Fruit fly (Drosophila melanogaster) whole organism, embryonic: ENCODE data around the gene CG12659.
A peak's percentile ranks its signal among the peaks of the same experiment; 100 is the strongest.

Experiments used
- Bteb2 ChIP-seq: fragments of 200-800 bp; sonication (Bioruptor generic); optimal IDR thresholded peaks from 2 replicates; lab custom pipeline; 2016; ENCODE audit warnings: missing biosample characterization, missing genetic modification characterization
- CG10274 ChIP-seq: fragments of 200-800 bp; sonication (Bioruptor generic); optimal IDR thresholded peaks from 3 replicates; lab custom pipeline; 2017; ENCODE audit warnings: missing biosample characterization, mild to moderate bottlenecking, missing genetic modification characterization
- CG10321 ChIP-seq: fragments of 200-800 bp; sonication (Bioruptor generic); IDR thresholded peaks from 2 replicates; pipeline ENCODE4 v1.3.6; 2022; ENCODE audit warnings: missing biosample characterization, missing genetic modification characterization
- CG10979 ChIP-seq: fragments of 200-800 bp; sonication (Bioruptor generic); optimal IDR thresholded peaks from 2 replicates; lab custom pipeline; 2018; ENCODE audit warnings: missing biosample characterization, mild to moderate bottlenecking, missing genetic modification characterization, moderate library complexity
- CG11456 ChIP-seq: fragments of 200-800 bp; sonication (Bioruptor generic); IDR thresholded peaks from 3 replicates; pipeline ENCODE4 v1.3.6; 2022; ENCODE audit warnings: missing biosample characterization, missing genetic modification characterization
- CG11504 ChIP-seq: fragments of 200-800 bp; sonication (Bioruptor generic); optimal IDR thresholded peaks from 3 replicates; lab custom pipeline; 2019; ENCODE audit warnings: missing biosample characterization, mild to moderate bottlenecking, missing genetic modification characterization, moderate library complexity
- CG14710 ChIP-seq: fragments of 200-800 bp; sonication (Bioruptor generic); optimal IDR thresholded peaks from 3 replicates; lab custom pipeline; 2019; ENCODE audit warnings: missing biosample characterization, mild to moderate bottlenecking, missing genetic modification characterization, moderate library complexity
- CG15479 ChIP-seq: fragments of 200-800 bp; sonication (Bioruptor generic); optimal IDR thresholded peaks from 3 replicates; lab custom pipeline; 2019; ENCODE audit warnings: missing biosample characterization, mild to moderate bottlenecking, missing genetic modification characterization, moderate library complexity
- CG15514 ChIP-seq: fragments of 200-800 bp; sonication (Bioruptor generic); optimal IDR thresholded peaks from 3 replicates; lab custom pipeline; 2017; ENCODE audit warnings: missing biosample characterization, missing genetic modification characterization, mild to moderate bottlenecking, moderate library complexity, missing genetic modification reagents
- CG16813 ChIP-seq: fragments of 200-800 bp; sonication (Bioruptor generic); IDR thresholded peaks from 3 replicates; pipeline ENCODE4 v1.3.6; 2022; ENCODE audit warnings: missing biosample characterization, missing genetic modification characterization; ENCODE audit not compliant: partially characterized antibody
- CG16863 ChIP-seq: fragments of 200-800 bp; sonication (Bioruptor generic); optimal IDR thresholded peaks from 3 replicates; lab custom pipeline; 2016; ENCODE audit warnings: missing biosample characterization, missing genetic modification characterization
- CG17361 ChIP-seq: fragments of 200-800 bp; sonication (Bioruptor generic); IDR thresholded peaks from 3 replicates; pipeline ENCODE4 v1.3.6; 2022; ENCODE audit warnings: missing biosample characterization, missing genetic modification characterization
- CG17802 ChIP-seq: fragments of 200-800 bp; sonication (Bioruptor generic); optimal IDR thresholded peaks from 2 replicates; lab custom pipeline; 2018; ENCODE audit warnings: missing biosample characterization, mild to moderate bottlenecking, missing genetic modification characterization, moderate library complexity
- CG18262 ChIP-seq: fragments of 200-800 bp; optimal IDR thresholded peaks from 3 replicates; lab custom pipeline; 2019; ENCODE audit warnings: missing biosample characterization, mild to moderate bottlenecking, missing genetic modification characterization, moderate library complexity
- CG2712 ChIP-seq: fragments of 200-800 bp; optimal IDR thresholded peaks from 3 replicates; lab custom pipeline; 2019; ENCODE audit warnings: missing biosample characterization, mild to moderate bottlenecking, missing genetic modification characterization, moderate library complexity
- CG4617 ChIP-seq: fragments of 200-800 bp; sonication (Bioruptor generic); optimal IDR thresholded peaks from 3 replicates; lab custom pipeline; 2016; ENCODE audit warnings: missing biosample characterization, missing genetic modification characterization, borderline replicate concordance
- CG6654 ChIP-seq: fragments of 200-800 bp; sonication (Bioruptor generic); optimal IDR thresholded peaks from 2 replicates; lab custom pipeline; 2017; ENCODE audit warnings: missing biosample characterization, mild to moderate bottlenecking, missing genetic modification characterization
- CG6854 ChIP-seq: fragments of 200-800 bp; sonication (Bioruptor generic); optimal IDR thresholded peaks from 3 replicates; lab custom pipeline; 2017; ENCODE audit warnings: missing biosample characterization, mild to moderate bottlenecking, missing genetic modification characterization
- CG8089 ChIP-seq: fragments of 200-800 bp; sonication (Bioruptor generic); optimal IDR thresholded peaks from 3 replicates; lab custom pipeline; 2016; ENCODE audit warnings: missing biosample characterization, missing genetic modification characterization
- D19A ChIP-seq: fragments of 200-800 bp; optimal IDR thresholded peaks from 3 replicates; lab custom pipeline; 2019; ENCODE audit warnings: missing biosample characterization, mild to moderate bottlenecking, missing genetic modification characterization, moderate library complexity
- Fer2 ChIP-seq: fragments of 200-800 bp; sonication (Bioruptor generic); optimal IDR thresholded peaks from 2 replicates; lab custom pipeline; 2018; ENCODE audit warnings: missing biosample characterization, mild to moderate bottlenecking, missing genetic modification characterization, moderate library complexity
- Hr39 ChIP-seq: fragments of >200 bp; optimal IDR thresholded peaks from 2 replicates; lab custom pipeline; 2017
- Lhr ChIP-seq: fragments of 200-800 bp; sonication (Bioruptor generic); optimal IDR thresholded peaks from 3 replicates; lab custom pipeline; 2017; ENCODE audit warnings: mild to moderate bottlenecking, missing biosample characterization, missing genetic modification reagents, missing genetic modification characterization
- Myb ChIP-seq: fragments of 200-800 bp; sonication (Bioruptor generic); optimal IDR thresholded peaks from 2 replicates; lab custom pipeline; 2016; ENCODE audit warnings: missing biosample characterization, missing genetic modification characterization
- NC2β ChIP-seq: fragments of 200-800 bp; sonication (Bioruptor generic); optimal IDR thresholded peaks from 2 replicates; lab custom pipeline; 2016; ENCODE audit warnings: missing biosample characterization, missing genetic modification characterization
- Side ChIP-seq: fragments of 200-800 bp; sonication (Bioruptor generic); optimal IDR thresholded peaks from 2 replicates; lab custom pipeline; 2016; ENCODE audit warnings: missing biosample characterization, missing genetic modification characterization
- Sox102F ChIP-seq: fragments of 200-800 bp; sonication (Bioruptor generic); optimal IDR thresholded peaks from 2 replicates; lab custom pipeline; 2018; ENCODE audit warnings: missing biosample characterization, mild to moderate bottlenecking, missing genetic modification characterization, moderate library complexity
- TFAM ChIP-seq: fragments of 200-800 bp; sonication (Bioruptor generic); optimal IDR thresholded peaks from 2 replicates; lab custom pipeline; 2017; ENCODE audit warnings: missing biosample characterization, missing genetic modification characterization, inconsistent platforms
- Usf ChIP-seq: fragments of 200-800 bp; sonication (Bioruptor generic); optimal IDR thresholded peaks from 2 replicates; lab custom pipeline; 2017; ENCODE audit warnings: missing genotype, missing biosample characterization, missing genetic modification characterization
- Xbp1 ChIP-seq: fragments of 200-800 bp; sonication (Bioruptor generic); optimal IDR thresholded peaks from 3 replicates; lab custom pipeline; 2016; ENCODE audit warnings: missing biosample characterization, mild to moderate bottlenecking, missing genetic modification characterization
- ac ChIP-seq: fragments of 200-800 bp; sonication (Bioruptor generic); optimal IDR thresholded peaks from 3 replicates; lab custom pipeline; 2017; ENCODE audit warnings: missing biosample characterization, mild to moderate bottlenecking, missing genetic modification characterization
- aop ChIP-seq: fragments of 200-800 bp; sonication (Bioruptor generic); IDR thresholded peaks from 2 replicates; pipeline ENCODE4 v1.3.6; 2022; ENCODE audit warnings: missing biosample characterization, missing genetic modification characterization
- crol ChIP-seq: fragments of 200-800 bp; sonication (Bioruptor generic); IDR thresholded peaks from 2 replicates; pipeline ENCODE4 v1.3.6; 2022; ENCODE audit warnings: missing biosample characterization, missing genetic modification characterization
- dati ChIP-seq: fragments of 200-800 bp; sonication (Bioruptor generic); IDR thresholded peaks from 2 replicates; pipeline ENCODE4 v1.3.6; 2022; ENCODE audit warnings: missing biosample characterization, missing genetic modification characterization
- dimm ChIP-seq: fragments of 200-800 bp; sonication (Bioruptor generic); IDR thresholded peaks from 2 replicates; pipeline ENCODE4 v1.3.6; 2022; ENCODE audit warnings: missing biosample characterization, missing genetic modification characterization
- dmrt11E ChIP-seq: fragments of 200-800 bp; sonication (Bioruptor generic); optimal IDR thresholded peaks from 3 replicates; lab custom pipeline; 2018; ENCODE audit warnings: missing biosample characterization, mild to moderate bottlenecking, missing genetic modification characterization, moderate library complexity
- dmrt99B ChIP-seq: fragments of 200-800 bp; sonication (Bioruptor generic); optimal IDR thresholded peaks from 2 replicates; lab custom pipeline; 2018; ENCODE audit warnings: missing biosample characterization, mild to moderate bottlenecking, missing genetic modification characterization, moderate library complexity
- fd102C ChIP-seq: fragments of 200-800 bp; sonication (Bioruptor generic); optimal IDR thresholded peaks from 2 replicates; lab custom pipeline; 2018; ENCODE audit warnings: missing biosample characterization, mild to moderate bottlenecking, missing genetic modification characterization, moderate library complexity
- fru ChIP-seq: fragments of >200 bp; optimal IDR thresholded peaks from 2 replicates; lab custom pipeline; 2017
- ftz-f1 ChIP-seq: fragments of 200-800 bp; sonication (Bioruptor generic); optimal IDR thresholded peaks from 2 replicates; lab custom pipeline; 2016; ENCODE audit warnings: missing biosample characterization, missing genetic modification characterization
- gcm2 ChIP-seq: fragments of 200-800 bp; sonication (Bioruptor generic); optimal IDR thresholded peaks from 2 replicates; lab custom pipeline; 2016; ENCODE audit warnings: missing biosample characterization, missing genetic modification characterization
- gem ChIP-seq: fragments of 200-800 bp; sonication (Bioruptor generic); optimal IDR thresholded peaks from 2 replicates; lab custom pipeline; 2019; ENCODE audit warnings: missing biosample characterization, mild to moderate bottlenecking, missing genetic modification characterization, moderate library complexity
- grn ChIP-seq: fragments of 200-800 bp; sonication (Bioruptor generic); optimal IDR thresholded peaks from 3 replicates; lab custom pipeline; 2017; ENCODE audit warnings: missing biosample characterization, missing genetic modification characterization
- lola ChIP-seq, 3 experiments: fragments of >200 bp in 2 of 3; fragments of 200-800 bp in 1 of 3; sonication (Bioruptor generic) in 1 of 3; optimal IDR thresholded peaks; 2 replicates each; lab custom pipeline; 2017 to 2019; ENCODE audit warnings: missing biosample characterization in 3 of 3, missing genetic modification characterization in 3 of 3, mild to moderate bottlenecking in 1 of 3, moderate library complexity in 1 of 3
- nom ChIP-seq: fragments of 200-800 bp; sonication (Bioruptor generic); optimal IDR thresholded peaks from 2 replicates; lab custom pipeline; 2017; ENCODE audit warnings: missing biosample characterization, missing genetic modification characterization, mild to moderate bottlenecking, moderate library complexity, missing genetic modification reagents
- oc ChIP-seq: fragments of 200-800 bp; sonication (Bioruptor generic); optimal IDR thresholded peaks from 2 replicates; lab custom pipeline; 2018; ENCODE audit warnings: missing biosample characterization, mild to moderate bottlenecking, missing genetic modification characterization, moderate library complexity
- sob ChIP-seq: fragments of 200-800 bp; sonication (Bioruptor generic); IDR thresholded peaks from 2 replicates; pipeline ENCODE4 v1.3.6; 2022; ENCODE audit warnings: missing biosample characterization, missing genetic modification characterization
- sr ChIP-seq: fragments of 200-800 bp; sonication (Bioruptor generic); IDR thresholded peaks from 3 replicates; pipeline ENCODE4 v1.3.6; 2022; ENCODE audit warnings: missing biosample characterization, missing genetic modification characterization
- ssp ChIP-seq: fragments of 200-800 bp; sonication (Bioruptor generic); IDR thresholded peaks from 2 replicates; pipeline ENCODE4 v1.3.6; 2022; ENCODE audit warnings: missing biosample characterization, missing genetic modification characterization
- tll ChIP-seq, 2 experiments: fragments of 200-800 bp in 1 of 2; fragments of >200 bp in 1 of 2; sonication (Bioruptor generic) in 1 of 2; optimal IDR thresholded peaks; 2 replicates each; lab custom pipeline; 2017 to 2019; ENCODE audit warnings: missing biosample characterization in 2 of 2, missing genetic modification characterization in 2 of 2, mild to moderate bottlenecking in 1 of 2, moderate library complexity in 1 of 2

CG12659 gene

dm6 chrX:8616787-8617432 is 25.4 kb upstream of the CG12659 start:
- no peak for TF ChIP-seq Xbp1
- peak; percentile 96 for TF ChIP-seq D19A (tag; lab: Kevin White, UChicago)
- TF ChIP-seq Myb (GFP tag; lab: Kevin White, UChicago) = no peak
- no peak for TF ChIP-seq CG6854 (GFP tag; lab: Kevin White, UChicago)
- no peak for TF ChIP-seq dimm (GFP tag; lab: Robert Waterston, UW)
- no peak for TF ChIP-seq tll (GFP tag; optimal IDR thresholded peaks at IDR 0.05; lab: Kevin White, UChicago)
- TF ChIP-seq Usf (GFP tag; lab: Kevin White, UChicago) = no peak
- TF ChIP-seq aop (GFP tag; lab: Robert Waterston, UW) = no peak
- no peak for TF ChIP-seq ssp
- 0 out of 3 replicates have a peak, but pooled peaks have one; percentile 16 for TF ChIP-seq CG11456
- TF ChIP-seq Sox102F (GFP tag; lab: Kevin White, UChicago) = no peak
- TF ChIP-seq sr (GFP tag; lab: Robert Waterston, UW) = no peak
- peak in 1 of 3 experiments; percentile 21 for TF ChIP-seq lola (GFP tag; optimal IDR thresholded peaks at IDR 0.05; lab: Kevin White, UChicago)
- no peak for TF ChIP-seq fd102C (GFP tag; lab: Kevin White, UChicago)
- TF ChIP-seq fru (lab: Kevin White, UChicago) = no peak
- TF ChIP-seq CG10979 (tag; lab: Kevin White, UChicago) = peak; percentile 30
- TF ChIP-seq gem = peak; percentile 35
- no peak for TF ChIP-seq Fer2 (tag; lab: Kevin White, UChicago)
- TF ChIP-seq CG11504 (tag; lab: Kevin White, UChicago) = peak; percentile 8
- no peak for TF ChIP-seq CG6654 (GFP tag; lab: Kevin White, UChicago)
- no peak for TF ChIP-seq Lhr (GFP tag; lab: Kevin White, UChicago)
- TF ChIP-seq CG2712 (tag; lab: Kevin White, UChicago) = peak; percentile 17
- no peak for TF ChIP-seq dmrt99B (tag; lab: Kevin White, UChicago)
- TF ChIP-seq CG10274 (GFP tag; lab: Kevin White, UChicago) = no peak
- TF ChIP-seq ac (GFP tag; lab: Kevin White, UChicago) = no peak
- no peak for TF ChIP-seq NC2β (GFP tag; lab: Kevin White, UChicago)
- TF ChIP-seq Hr39 (lab: Kevin White, UChicago) = no peak
- no peak for TF ChIP-seq CG4617 (GFP tag; lab: Kevin White, UChicago)
- TF ChIP-seq CG10321 = no peak
- peak; percentile 79 for TF ChIP-seq oc (tag; lab: Kevin White, UChicago)
- TF ChIP-seq crol (GFP tag; lab: Robert Waterston, UW) = peak; percentile 70
- no peak for TF ChIP-seq CG8089 (GFP tag; lab: Kevin White, UChicago)
- no peak for TF ChIP-seq CG16863 (GFP tag; lab: Kevin White, UChicago)
- no peak for TF ChIP-seq sob
- peak; percentile 4 for TF ChIP-seq grn (GFP tag; lab: Kevin White, UChicago)
- no peak for TF ChIP-seq Bteb2 (GFP tag; lab: Kevin White, UChicago)
- peak; percentile 40 for TF ChIP-seq CG18262 (tag; lab: Kevin White, UChicago)
- no peak for TF ChIP-seq CG15479
- TF ChIP-seq dmrt11E (tag; lab: Kevin White, UChicago) = peak; percentile 44
- no peak for TF ChIP-seq CG17802
- no peak for TF ChIP-seq dati (GFP tag; lab: Robert Waterston, UW)
- TF ChIP-seq TFAM (GFP tag; lab: Kevin White, UChicago) = no peak
- TF ChIP-seq CG17361 (GFP tag; lab: Robert Waterston, UW) = 0 out of 3 replicates have a peak, but pooled peaks have one; percentile 34
- no peak for TF ChIP-seq CG16813 (GFP tag; lab: Robert Waterston, UW)
- no peak for TF ChIP-seq Side (GFP tag; lab: Kevin White, UChicago)
- no peak for TF ChIP-seq ftz-f1 (GFP tag; lab: Kevin White, UChicago)
- no peak for TF ChIP-seq CG15514 (GFP tag; lab: Kevin White, UChicago)
- TF ChIP-seq nom (GFP tag; lab: Kevin White, UChicago) = no peak
- TF ChIP-seq CG14710 (tag; lab: Kevin White, UChicago) = no peak
- no peak for TF ChIP-seq gcm2 (GFP tag; lab: Kevin White, UChicago)
